Worm (Caenorhabditis elegans) whole organism, L1 larva: ENCODE results near the gene mat-2.

Source experiments
- ama-1 ChIP-seq: fragments of 150-350 bp; optimal IDR thresholded peaks from 2 replicates; lab custom pipeline; 2014
- egl-13 ChIP-seq: sonication (generic microtip); optimal IDR thresholded peaks from 2 replicates; lab custom pipeline; 2016; ENCODE audit warnings: missing genotype, missing genetic modification reagents, missing genetic modification characterization, missing compliant biosample characterization
- fos-1 ChIP-seq: fragments of 150-350 bp; optimal IDR thresholded peaks from 2 replicates; lab custom pipeline; 2014; ENCODE audit warnings: missing biosample characterization, missing genetic modification characterization
- unc-62 ChIP-seq: fragments of 150-350 bp; optimal IDR thresholded peaks from 2 replicates; lab custom pipeline; 2014; ENCODE audit warnings: missing biosample characterization, missing genetic modification reagents, missing genetic modification characterization

ce11 chrII:11153080-11153479, 40.6 kb downstream of the mat-2 start:
- TF ChIP-seq ama-1 (lab: Kevin White, UChicago) = no peak
- no peak for TF ChIP-seq unc-62 (GFP tag; lab: Kevin White, UChicago)
- TF ChIP-seq fos-1 = no peak
- TF ChIP-seq egl-13 (tag; lab: Kevin White, UChicago) = no peak
